Worm (Caenorhabditis elegans) whole organism, late embryonic: ENCODE results near the gene srw-86.
A peak's percentile ranks its signal among the peaks of the same experiment; 100 is the strongest.

ENCODE experiments used
- F13H6.1 ChIP-seq: sonication (generic microtip); optimal IDR thresholded peaks from 2 replicates; lab custom pipeline; 2016; ENCODE audit warnings: missing genetic modification characterization, missing compliant biosample characterization
- K02D7.2 ChIP-seq: sonication (generic microtip); optimal IDR thresholded peaks from 2 replicates; lab custom pipeline; 2017; ENCODE audit warnings: mild to moderate bottlenecking, missing genetic modification characterization, missing compliant biosample characterization
- K09A11.1 ChIP-seq: sonication (generic microtip); optimal IDR thresholded peaks from 2 replicates; lab custom pipeline; 2017; ENCODE audit warnings: antibody characterized with exemption, mild to moderate bottlenecking, missing genetic modification characterization, missing compliant biosample characterization; ENCODE audit not compliant: insufficient read depth
- ceh-14 ChIP-seq: sonication (generic microtip); optimal IDR thresholded peaks from 2 replicates; lab custom pipeline; 2016; ENCODE audit warnings: missing genotype, missing genetic modification characterization, missing compliant biosample characterization
- ceh-18 ChIP-seq: sonication (generic microtip); optimal IDR thresholded peaks from 2 replicates; lab custom pipeline; 2016; ENCODE audit warnings: missing genetic modification characterization, missing compliant biosample characterization
- ceh-2 ChIP-seq: sonication (generic microtip); optimal IDR thresholded peaks from 2 replicates; lab custom pipeline; 2016; ENCODE audit warnings: missing genotype, missing genetic modification characterization, missing compliant biosample characterization
- ceh-22 ChIP-seq: sonication (generic microtip); optimal IDR thresholded peaks from 2 replicates; lab custom pipeline; 2017; ENCODE audit warnings: missing biosample characterization, missing genetic modification characterization
- ceh-24 ChIP-seq: sonication (generic microtip); optimal IDR thresholded peaks from 2 replicates; lab custom pipeline; 2016; ENCODE audit warnings: mild to moderate bottlenecking, missing genetic modification characterization, missing compliant biosample characterization
- ceh-30 ChIP-seq: fragments of 150-350 bp; optimal IDR thresholded peaks from 2 replicates; lab custom pipeline; 2014; ENCODE audit warnings: missing biosample characterization, missing genetic modification characterization
- ceh-31 ChIP-seq: sonication (generic microtip); optimal IDR thresholded peaks from 2 replicates; lab custom pipeline; 2016; ENCODE audit warnings: missing genetic modification characterization, missing compliant biosample characterization
- ceh-34 ChIP-seq: sonication (generic microtip); optimal IDR thresholded peaks from 2 replicates; lab custom pipeline; 2016; ENCODE audit warnings: mild to moderate bottlenecking, missing genetic modification characterization, missing compliant biosample characterization
- ceh-6 ChIP-seq: fragments of 200-800 bp; sonication (Bioruptor generic); optimal IDR thresholded peaks from 2 replicates; lab custom pipeline; 2018; ENCODE audit warnings: mild to moderate bottlenecking, missing genetic modification characterization, missing compliant biosample characterization
- dve-1 ChIP-seq: sonication (generic microtip); optimal IDR thresholded peaks from 2 replicates; lab custom pipeline; 2017; ENCODE audit warnings: antibody characterized with exemption, mild to moderate bottlenecking, missing genetic modification characterization, missing compliant biosample characterization
- elt-2 ChIP-seq: sonication (generic microtip); optimal IDR thresholded peaks from 2 replicates; lab custom pipeline; 2016; ENCODE audit warnings: missing genetic modification reagents, missing genetic modification characterization, missing compliant biosample characterization
- elt-4 ChIP-seq: sonication (generic microtip); optimal IDR thresholded peaks from 2 replicates; lab custom pipeline; 2016; ENCODE audit warnings: missing genetic modification characterization, missing compliant biosample characterization
- eyg-1 ChIP-seq: sonication (generic microtip); optimal IDR thresholded peaks from 2 replicates; lab custom pipeline; 2016; ENCODE audit warnings: missing genotype, missing genetic modification characterization, missing compliant biosample characterization
- fax-1 ChIP-seq: sonication (generic microtip); optimal IDR thresholded peaks from 2 replicates; lab custom pipeline; 2016; ENCODE audit warnings: missing genotype, missing genetic modification characterization, missing compliant biosample characterization
- fkh-6 ChIP-seq: sonication (generic microtip); optimal IDR thresholded peaks from 2 replicates; lab custom pipeline; 2016; ENCODE audit warnings: missing genetic modification characterization, missing compliant biosample characterization
- hlh-6 ChIP-seq: sonication (generic microtip); optimal IDR thresholded peaks from 2 replicates; lab custom pipeline; 2016; ENCODE audit warnings: missing genotype, missing genetic modification characterization, missing compliant biosample characterization
- mec-3 ChIP-seq: sonication (generic microtip); optimal IDR thresholded peaks from 2 replicates; lab custom pipeline; 2016; ENCODE audit warnings: borderline replicate concordance, missing genetic modification characterization, missing compliant biosample characterization
- nhr-11 ChIP-seq: fragments of 150-350 bp; optimal IDR thresholded peaks from 2 replicates; lab custom pipeline; 2014; ENCODE audit warnings: missing biosample characterization, missing genetic modification characterization
- odd-2 ChIP-seq: sonication (generic microtip); optimal IDR thresholded peaks from 2 replicates; lab custom pipeline; 2017; ENCODE audit warnings: antibody characterized with exemption, mild to moderate bottlenecking, missing genetic modification characterization, missing compliant biosample characterization
- pag-3 ChIP-seq: sonication (generic microtip); optimal IDR thresholded peaks from 2 replicates; lab custom pipeline; 2016; ENCODE audit warnings: missing compliant biosample characterization, missing genetic modification characterization, borderline replicate concordance
- pat-9 ChIP-seq: fragments of 200-800 bp; sonication (Bioruptor generic); optimal IDR thresholded peaks from 2 replicates; lab custom pipeline; 2018; ENCODE audit warnings: mild to moderate bottlenecking, missing genetic modification characterization, moderate library complexity, missing compliant biosample characterization
- pha-2 ChIP-seq: sonication (generic microtip); optimal IDR thresholded peaks from 2 replicates; lab custom pipeline; 2017; ENCODE audit warnings: mild to moderate bottlenecking, missing genetic modification characterization, missing compliant biosample characterization
- pha-4 ChIP-seq: fragments of 150-350 bp; optimal IDR thresholded peaks from 2 replicates; lab custom pipeline; 2018; ENCODE audit warnings: missing biosample characterization, missing genetic modification reagents, missing genetic modification characterization
- pqm-1 ChIP-seq: sonication (generic microtip); optimal IDR thresholded peaks from 2 replicates; lab custom pipeline; 2016; ENCODE audit warnings: missing genetic modification characterization, missing compliant biosample characterization
- ref-2 ChIP-seq: sonication (generic microtip); optimal IDR thresholded peaks from 2 replicates; lab custom pipeline; 2016; ENCODE audit warnings: missing genetic modification characterization, missing compliant biosample characterization
- rnt-1 ChIP-seq: sonication (generic microtip); optimal IDR thresholded peaks from 2 replicates; lab custom pipeline; 2016; ENCODE audit warnings: missing genetic modification characterization, missing compliant biosample characterization
- sox-2 ChIP-seq: fragments of 200-800 bp; sonication (Bioruptor generic); IDR thresholded peaks from 2 replicates; pipeline ENCODE4 v1.3.6; 2022; ENCODE audit warnings: missing genetic modification reagents, missing genetic modification characterization, missing compliant biosample characterization
- sox-4 ChIP-seq: sonication (generic microtip); optimal IDR thresholded peaks from 2 replicates; lab custom pipeline; 2017; ENCODE audit warnings: mild to moderate bottlenecking, missing genetic modification characterization, inconsistent platforms, missing compliant biosample characterization
- tbx-2 ChIP-seq: sonication (generic microtip); optimal IDR thresholded peaks from 2 replicates; lab custom pipeline; 2016; ENCODE audit warnings: missing genetic modification characterization, missing compliant biosample characterization
- ttx-3 ChIP-seq: sonication (generic microtip); optimal IDR thresholded peaks from 2 replicates; lab custom pipeline; 2016; ENCODE audit warnings: missing genetic modification reagents, missing genetic modification characterization, missing compliant biosample characterization
- unc-3 ChIP-seq, 2 experiments: fragments of 200-800 bp in 1 of 2; sonication (Bioruptor generic) in 1 of 2; sonication (generic microtip) in 1 of 2; conservative IDR thresholded peaks in 1 of 2; optimal IDR thresholded peaks in 1 of 2; 2 replicates each; pipeline versions ENCODE4 v1.3.6 to Lab custom; 2016 to 2022; ENCODE audit warnings: missing compliant biosample characterization in 2 of 2, missing genetic modification characterization in 2 of 2, missing genetic modification reagents in 1 of 2
- unc-42 ChIP-seq: sonication (generic microtip); optimal IDR thresholded peaks from 2 replicates; lab custom pipeline; 2016; ENCODE audit warnings: missing genotype, missing genetic modification characterization, missing compliant biosample characterization
- unc-86 ChIP-seq: sonication (generic microtip); optimal IDR thresholded peaks from 2 replicates; lab custom pipeline; 2016; ENCODE audit warnings: missing genetic modification characterization, missing compliant biosample characterization
- zip-5 ChIP-seq: sonication (generic microtip); optimal IDR thresholded peaks from 2 replicates; lab custom pipeline; 2016; ENCODE audit warnings: missing genetic modification characterization, missing compliant biosample characterization

The srw-86 gene

ce11 chrV:19377014-19377494 lies 23.5 kb downstream of the srw-86 start, which contains the start of gene nceh-1:
nceh-1 (plus strand) TSS chrV:19377444.
- no peak for TF ChIP-seq ceh-18 (tag; lab: Kevin White, UChicago)
- no peak for TF ChIP-seq ceh-22
- no peak for TF ChIP-seq odd-2 (tag; lab: Kevin White, UChicago)
- peak; percentile 37 for TF ChIP-seq elt-2 (tag; lab: Kevin White, UChicago)

- TF ChIP-seq ceh-34 (no peak), elt-2 (tag; lab: Kevin White, UChicago) (no peak), unc-3 (GFP tag; conservative IDR thresholded peaks at IDR 0.05; lab: Robert Waterston, UW) (no peak), unc-3 (tag; optimal IDR thresholded peaks at IDR 0.05; lab: Kevin White, UChicago) (no peak), ceh-30 (tag; lab: Kevin White, UChicago) (no peak), tbx-2 (tag; lab: Kevin White, UChicago) (no peak), K02D7.2 (no peak), sox-4 (tag; lab: Kevin White, UChicago) (no peak), pag-3 (tag; lab: Kevin White, UChicago) (peak; percentile 54), ceh-24 (tag; lab: Kevin White, UChicago) (peak; percentile 10), pat-9 (tag; lab: Kevin White, UChicago) (no peak), ceh-14 (no peak)
Measured at ce11 chrV:19371777-19372176, 28.7 kb downstream of the srw-86 start.

DNA sequence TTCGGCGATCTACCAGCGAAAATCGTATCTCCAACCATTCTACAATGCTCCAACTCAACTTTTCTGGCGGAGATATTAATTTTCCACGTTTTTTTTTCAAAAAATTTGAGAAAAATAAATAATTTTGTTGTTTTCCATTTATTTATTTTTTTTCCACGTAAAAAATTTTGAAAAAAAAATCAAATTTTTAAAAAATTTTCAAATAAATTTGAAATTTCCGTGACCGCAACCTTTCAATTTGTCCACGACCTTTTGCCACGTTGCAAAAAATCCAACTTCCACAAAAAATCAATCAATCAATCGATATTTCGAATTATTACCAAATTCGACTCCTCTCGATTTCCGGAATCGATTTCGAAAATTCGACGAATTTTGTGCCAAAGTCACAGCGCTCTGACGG lies 29.3 kb downstream of the srw-86 start, which contains the start of gene Y43F8A.2:
TSS of gene Y43F8A.2 (plus strand) at position 301 of the 400 bp plus-strand sequence.
- TF ChIP-seq rnt-1 (tag; lab: Kevin White, UChicago) (no peak), ceh-31 (tag; lab: Kevin White, UChicago) (no peak), fkh-6 (tag; lab: Kevin White, UChicago) (no peak), ceh-14 (no peak), pqm-1 (tag; lab: Kevin White, UChicago) (no peak), ceh-24 (tag; lab: Kevin White, UChicago) (no peak), dve-1 (no peak), elt-4 (tag; lab: Kevin White, UChicago) (no peak), mec-3 (tag; lab: Kevin White, UChicago) (no peak)
- TF ChIP-seq, all 69 proteins: peak for 0

ce11 chrV:19370189-19370588 lies 30.3 kb downstream of the srw-86 start, which contains the start of gene Y43F8A.1:
Y43F8A.1 (plus strand) TSS chrV:19370489.
- no peak for TF ChIP-seq ttx-3 (tag; lab: Kevin White, UChicago)
- no peak for TF ChIP-seq pha-2
- no peak for TF ChIP-seq pqm-1 (tag; lab: Kevin White, UChicago)
- no peak for TF ChIP-seq ceh-2 (tag; lab: Kevin White, UChicago)
- no peak for TF ChIP-seq fax-1 (tag; lab: Kevin White, UChicago)
- TF ChIP-seq ref-2 (tag; lab: Kevin White, UChicago) = no peak
- no peak for TF ChIP-seq unc-42 (tag; lab: Kevin White, UChicago)

- TF ChIP-seq hlh-6 = no peak
- no peak for TF ChIP-seq ceh-6 (GFP tag; lab: Kevin White, UChicago)
- TF ChIP-seq K09A11.1 (tag; lab: Kevin White, UChicago) = no peak
- TF ChIP-seq K02D7.2 = no peak
- TF ChIP-seq unc-86 (tag; lab: Kevin White, UChicago) = no peak
- TF ChIP-seq F13H6.1 = no peak
- TF ChIP-seq pha-4 (tag; lab: Kevin White, UChicago) = no peak
- TF ChIP-seq eyg-1 (tag; lab: Kevin White, UChicago) = no peak
- TF ChIP-seq ceh-22 = no peak
- TF ChIP-seq zip-5 = no peak
- no peak for TF ChIP-seq elt-4 (tag; lab: Kevin White, UChicago)
- TF ChIP-seq ref-2 (tag; lab: Kevin White, UChicago) = no peak
- no peak for TF ChIP-seq nhr-11 (tag; lab: Kevin White, UChicago)
- no peak for TF ChIP-seq sox-2 (GFP tag; lab: Robert Waterston, UW)
- TF ChIP-seq ttx-3 (tag; lab: Kevin White, UChicago) = no peak
- no peak for TF ChIP-seq tbx-2 (tag; lab: Kevin White, UChicago)
Measured at ce11 chrV:19362568-19362967, 38.0 kb downstream of the srw-86 start, which contains the start of gene C14B4.2. C14B4.2 (minus strand) TSS chrV:19362668.
